Fruit fly (Drosophila melanogaster) whole organism, prepupa: Measurements from ENCODE around the gene CG13457.

ENCODE experiments used
- CG1621 ChIP-seq: fragments of 200-800 bp; sonication (Bioruptor generic); optimal IDR thresholded peaks from 3 replicates; lab custom pipeline; 2018; ENCODE audit warnings: missing biosample characterization, mild to moderate bottlenecking, missing genetic modification characterization
- CG31627 ChIP-seq: fragments of 200-800 bp; sonication (Bioruptor generic); optimal IDR thresholded peaks from 3 replicates; lab custom pipeline; 2016; ENCODE audit warnings: missing biosample characterization, missing genetic modification characterization
- CG32006 ChIP-seq: fragments of 200-800 bp; sonication (Bioruptor generic); optimal IDR thresholded peaks from 3 replicates; lab custom pipeline; 2017; ENCODE audit warnings: missing biosample characterization, mild to moderate bottlenecking, missing genetic modification characterization
- CG4318 ChIP-seq: fragments of 200-800 bp; sonication (Bioruptor generic); optimal IDR thresholded peaks from 3 replicates; lab custom pipeline; 2017; ENCODE audit warnings: missing biosample characterization, mild to moderate bottlenecking, missing genetic modification characterization
- CG8319 ChIP-seq: fragments of 200-800 bp; sonication (Bioruptor generic); optimal IDR thresholded peaks from 3 replicates; lab custom pipeline; 2016; ENCODE audit warnings: missing biosample characterization, missing genetic modification characterization
- CG8632 ChIP-seq: fragments of 200-800 bp; sonication (Bioruptor generic); optimal IDR thresholded peaks from 3 replicates; lab custom pipeline; 2016; ENCODE audit warnings: missing biosample characterization, missing genetic modification characterization
- Gug ChIP-seq: fragments of 200-800 bp; sonication (Bioruptor generic); IDR thresholded peaks from 2 replicates; pipeline ENCODE4 v1.3.6; 2022; ENCODE audit warnings: missing biosample characterization, missing genetic modification characterization
- Hr39 ChIP-seq: fragments of 200-800 bp; sonication (Bioruptor generic); optimal IDR thresholded peaks from 2 replicates; lab custom pipeline; 2016; ENCODE audit warnings: missing biosample characterization, missing genetic modification characterization
- OdsH ChIP-seq: fragments of 200-800 bp; sonication (Bioruptor generic); optimal IDR thresholded peaks from 3 replicates; lab custom pipeline; 2016; ENCODE audit warnings: missing biosample characterization, missing genetic modification characterization
- Sox14 ChIP-seq: fragments of 200-800 bp; sonication (Bioruptor generic); optimal IDR thresholded peaks from 3 replicates; lab custom pipeline; 2016; ENCODE audit warnings: missing biosample characterization, missing genetic modification characterization
- fkh ChIP-seq: fragments of 200-800 bp; sonication (Bioruptor generic); optimal IDR thresholded peaks from 3 replicates; lab custom pipeline; 2017; ENCODE audit warnings: missing biosample characterization, mild to moderate bottlenecking, missing genetic modification characterization, moderate library complexity
- salr ChIP-seq, 2 experiments: fragments of 200-800 bp; sonication (Bioruptor generic); optimal IDR thresholded peaks; 3 replicates each; lab custom pipeline; 2016 to 2018; ENCODE audit warnings: missing biosample characterization in 2 of 2, missing genetic modification characterization in 2 of 2, mild to moderate bottlenecking in 1 of 2
- topi ChIP-seq: fragments of 200-800 bp; sonication (Bioruptor generic); optimal IDR thresholded peaks from 3 replicates; lab custom pipeline; 2016; ENCODE audit warnings: missing biosample characterization, missing genetic modification characterization

- TF ChIP-seq CG4318 (GFP tag; lab: Kevin White, UChicago): no peak
- TF ChIP-seq CG1621 (tag; lab: Kevin White, UChicago): no peak
- no peak for TF ChIP-seq CG31627 (GFP tag; lab: Kevin White, UChicago)
- TF ChIP-seq OdsH (GFP tag; lab: Kevin White, UChicago): no peak
- TF ChIP-seq CG8319 (GFP tag; lab: Kevin White, UChicago): no peak
- no peak for TF ChIP-seq Sox14 (GFP tag; lab: Kevin White, UChicago)
- TF ChIP-seq CG32006: no peak
- TF ChIP-seq fkh (GFP tag; lab: Kevin White, UChicago): no peak
- TF ChIP-seq Hr39 (GFP tag; lab: Kevin White, UChicago): no peak
- TF ChIP-seq CG8632 (GFP tag; lab: Kevin White, UChicago): no peak
- no peak for TF ChIP-seq salr (GFP tag; optimal IDR thresholded peaks at IDR 0.05; lab: Kevin White, UChicago)
- TF ChIP-seq Gug (GFP tag; lab: Robert Waterston, UW): no peak
- no peak for TF ChIP-seq topi (GFP tag; lab: Kevin White, UChicago)
Observed at dm6 chr3L:15146643-15147187, 15.5 kb upstream of the CG13457 start, which contains the start of gene FucTA.
